Worm (Caenorhabditis elegans) whole organism, early embryonic: ENCODE results near the gene nhr-264.
"Not testable (repeated sequence)": the region's sequence is repeated elsewhere in the genome, so short reads cannot be mapped to it uniquely, and the experiment has no call there.

Experiments
- F13C5.2 ChIP-seq: sonication (generic microtip); optimal IDR thresholded peaks from 2 replicates; lab custom pipeline; 2017; ENCODE audit warnings: mild to moderate bottlenecking, missing genetic modification characterization, inconsistent platforms, missing compliant biosample characterization
- ama-1 ChIP-seq: fragments of 150-350 bp; optimal IDR thresholded peaks from 2 replicates; lab custom pipeline; 2014
- ceh-36 ChIP-seq: sonication (generic microtip); optimal IDR thresholded peaks from 2 replicates; lab custom pipeline; 2016; ENCODE audit warnings: missing genetic modification characterization, inconsistent platforms, missing compliant biosample characterization
- ets-7 ChIP-seq: sonication (generic microtip); optimal IDR thresholded peaks from 2 replicates; lab custom pipeline; 2016; ENCODE audit warnings: missing genotype, missing genetic modification characterization, missing compliant biosample characterization
- hmbx-1 ChIP-seq: sonication (generic microtip); optimal IDR thresholded peaks from 2 replicates; lab custom pipeline; 2016; ENCODE audit warnings: mild to moderate bottlenecking, missing genetic modification characterization, missing compliant biosample characterization
- hnd-1 ChIP-seq: sonication (generic microtip); optimal IDR thresholded peaks from 2 replicates; lab custom pipeline; 2016; ENCODE audit warnings: missing genetic modification characterization, missing compliant biosample characterization
- sea-1 ChIP-seq: fragments of 200-800 bp; sonication (Bioruptor generic); conservative IDR thresholded peaks from 2 replicates; pipeline ENCODE4 v1.3.6; 2022; ENCODE audit warnings: missing genetic modification characterization, missing compliant biosample characterization
- tbx-11 ChIP-seq: fragments of 200-800 bp; sonication (Bioruptor generic); IDR thresholded peaks from 2 replicates; pipeline ENCODE4 v1.3.6; 2022; ENCODE audit warnings: missing genetic modification characterization, missing compliant biosample characterization
- tbx-37 ChIP-seq: fragments of 200-800 bp; sonication (Bioruptor generic); conservative IDR thresholded peaks from 2 replicates; pipeline ENCODE4 v1.3.6; 2022; ENCODE audit warnings: missing genetic modification reagents, missing genetic modification characterization, missing compliant biosample characterization

DNA sequence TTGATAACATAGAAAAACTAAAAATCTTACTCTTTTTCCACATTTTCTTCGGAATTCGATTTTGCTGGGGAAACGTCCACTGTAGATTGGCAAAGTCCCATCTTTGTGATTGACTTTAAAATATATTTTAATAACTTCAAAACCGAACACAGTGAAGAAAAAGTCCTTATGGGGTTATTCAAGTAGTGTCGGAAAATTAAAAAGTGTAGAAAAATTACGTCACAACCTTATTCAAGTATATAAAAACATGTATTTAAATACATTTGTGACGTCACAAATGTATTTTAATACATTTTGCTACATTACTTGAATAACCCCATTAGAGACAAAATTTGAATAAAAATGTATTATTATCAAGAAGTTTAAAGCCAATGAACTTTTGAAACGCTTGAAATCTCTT lies 19.1 kb upstream of the nhr-264 start, which contains the start of gene F49C12.7:
- TF ChIP-seq tbx-37 (GFP tag; lab: Robert Waterston, UW); hmbx-1 (tag; lab: Kevin White, UChicago); ama-1 (lab: Kevin White, UChicago); ets-7 (tag; lab: Kevin White, UChicago); F13C5.2 (tag; lab: Kevin White, UChicago); sea-1 (GFP tag; lab: Robert Waterston, UW); hnd-1 (tag; lab: Kevin White, UChicago); tbx-11 (GFP tag; lab: Robert Waterston, UW); ceh-36 (tag; lab: Kevin White, UChicago): not testable (repeated sequence)
